Worm (Caenorhabditis elegans) whole organism, L4 larva: ENCODE measurements around the gene Y51H7C.1.

Experiments
- R02D3.7 ChIP-seq: fragments of 150-350 bp; sonication (generic microtip); optimal IDR thresholded peaks from 3 replicates; lab custom pipeline; 2014; ENCODE audit warnings: missing biosample characterization, missing genetic modification characterization
- T20F7.1 ChIP-seq: fragments of 200-800 bp; sonication (Bioruptor generic); optimal IDR thresholded peaks from 2 replicates; lab custom pipeline; 2018; ENCODE audit warnings: mild to moderate bottlenecking, missing genetic modification characterization, missing compliant biosample characterization
- ceh-44 ChIP-seq: fragments of 200-800 bp; sonication (Bioruptor generic); IDR thresholded peaks from 2 replicates; pipeline ENCODE4 v1.3.6; 2022; ENCODE audit warnings: missing genetic modification reagents, missing genetic modification characterization, missing compliant biosample characterization
- fos-1 ChIP-seq: fragments of 150-350 bp; optimal IDR thresholded peaks from 2 replicates; lab custom pipeline; 2014; ENCODE audit warnings: missing biosample characterization, missing genetic modification characterization
- lin-39 ChIP-seq: fragments of 150-350 bp; optimal IDR thresholded peaks from 2 replicates; lab custom pipeline; 2014; ENCODE audit warnings: missing biosample characterization, missing genetic modification reagents, missing genetic modification characterization
- madf-9 ChIP-seq: fragments of 200-800 bp; sonication (Bioruptor generic); conservative IDR thresholded peaks from 2 replicates; pipeline ENCODE4 v1.3.6; 2022; ENCODE audit warnings: missing genetic modification reagents, missing genetic modification characterization, missing compliant biosample characterization
- mdl-1 ChIP-seq, 2 experiments: fragments of 150-350 bp in 1 of 2; sonication (generic microtip) in 1 of 2; optimal IDR thresholded peaks; 2 replicates each; lab custom pipeline; 2014 to 2017; ENCODE audit warnings: missing biosample characterization in 2 of 2, missing genetic modification characterization in 2 of 2
- mep-1 ChIP-seq: fragments of 150-350 bp; sonication (generic microtip); optimal IDR thresholded peaks from 3 replicates; lab custom pipeline; 2014; ENCODE audit warnings: missing biosample characterization, missing genetic modification characterization
- nhr-28 ChIP-seq: fragments of 150-350 bp; optimal IDR thresholded peaks from 2 replicates; lab custom pipeline; 2014; ENCODE audit warnings: missing biosample characterization, missing genetic modification characterization
- ztf-7 ChIP-seq: fragments of 150-350 bp; optimal IDR thresholded peaks from 2 replicates; lab custom pipeline; 2014; ENCODE audit warnings: missing biosample characterization, missing genetic modification characterization

- TF ChIP-seq mdl-1 (tag; optimal IDR thresholded peaks at IDR 0.05; lab: Kevin White, UChicago) (no peak), lin-39 (tag; lab: Kevin White, UChicago) (no peak), nhr-28 (no peak), T20F7.1 (GFP tag; lab: Kevin White, UChicago) (no peak), ceh-44 (GFP tag; lab: Robert Waterston, UW) (no peak), mep-1 (tag; lab: Kevin White, UChicago) (no peak), madf-9 (no peak), fos-1 (tag; lab: Kevin White, UChicago) (no peak), ztf-7 (tag; lab: Kevin White, UChicago) (no peak), R02D3.7 (tag; lab: Kevin White, UChicago) (no peak)
These were observed 43.9 kb upstream of the Y51H7C.1 start, which contains the start of gene Y51H7C.10 for ce11 chrII:1423660-1424059.
